Worm (Caenorhabditis elegans) whole organism, L4 larva: ENCODE results near the gene D1086.12.

Experiments used
- Y48G9A.11 ChIP-seq: fragments of 200-800 bp; sonication (Bioruptor generic); IDR thresholded peaks from 2 replicates; pipeline ENCODE4 v1.3.6; 2022; ENCODE audit warnings: missing genetic modification reagents, missing genetic modification characterization, missing compliant biosample characterization
- attf-4 ChIP-seq: sonication (generic microtip); optimal IDR thresholded peaks from 3 replicates; lab custom pipeline; 2017; ENCODE audit warnings: missing biosample characterization, missing genetic modification characterization
- mdl-1 ChIP-seq, 2 experiments: fragments of 150-350 bp in 1 of 2; sonication (generic microtip) in 1 of 2; optimal IDR thresholded peaks; 2 replicates each; lab custom pipeline; 2014 to 2017; ENCODE audit warnings: missing biosample characterization in 2 of 2, missing genetic modification characterization in 2 of 2
- skn-1 ChIP-seq: fragments of 150-350 bp; optimal IDR thresholded peaks from 2 replicates; lab custom pipeline; 2014; ENCODE audit warnings: missing biosample characterization, missing genetic modification characterization
- zag-1 ChIP-seq: fragments of 150-350 bp; optimal IDR thresholded peaks from 2 replicates; lab custom pipeline; 2014; ENCODE audit warnings: missing biosample characterization, missing genetic modification characterization

- TF ChIP-seq skn-1 (tag; lab: Kevin White, UChicago): no peak
- TF ChIP-seq attf-4: no peak
- TF ChIP-seq mdl-1 (tag; optimal IDR thresholded peaks at IDR 0.05; lab: Kevin White, UChicago): peak; percentile 53 to 90
- no peak for TF ChIP-seq zag-1 (tag; lab: Kevin White, UChicago)
- no peak for TF ChIP-seq Y48G9A.11 (GFP tag; lab: Robert Waterston, UW)
These were observed 35.2 kb downstream of the D1086.12 start for ce11 chrV:14136152-14136551.
